Worm (Caenorhabditis elegans) whole organism, L3 larva: ENCODE data around the gene chil-13.

Experiments used
- ZK546.5 ChIP-seq: sonication (generic microtip); optimal IDR thresholded peaks from 2 replicates; lab custom pipeline; 2017; ENCODE audit warnings: missing biosample characterization, missing genetic modification characterization
- aly-2 ChIP-seq: fragments of 150-350 bp; optimal IDR thresholded peaks from 2 replicates; lab custom pipeline; 2014; ENCODE audit warnings: missing biosample characterization, missing genetic modification characterization
- ceh-16 ChIP-seq: sonication (generic microtip); optimal IDR thresholded peaks from 2 replicates; lab custom pipeline; 2017; ENCODE audit warnings: missing biosample characterization, missing genetic modification characterization
- ceh-82 ChIP-seq: fragments of 150-350 bp; optimal IDR thresholded peaks from 2 replicates; lab custom pipeline; 2014; ENCODE audit warnings: missing biosample characterization, missing genetic modification characterization
- daf-12 ChIP-seq: fragments of 150-350 bp; optimal IDR thresholded peaks from 2 replicates; lab custom pipeline; 2014; ENCODE audit warnings: missing biosample characterization, missing genetic modification reagents, missing genetic modification characterization
- egl-27 ChIP-seq: sonication (generic microtip); optimal IDR thresholded peaks from 4 replicates; lab custom pipeline; 2017; ENCODE audit warnings: missing biosample characterization, missing genetic modification reagents, missing genetic modification characterization
- egl-5 ChIP-seq: fragments of 150-350 bp; optimal IDR thresholded peaks from 2 replicates; lab custom pipeline; 2017; ENCODE audit warnings: missing biosample characterization, missing genetic modification reagents, missing genetic modification characterization, inconsistent platforms
- elt-2 ChIP-seq: sonication (generic microtip); optimal IDR thresholded peaks from 2 replicates; lab custom pipeline; 2016; ENCODE audit warnings: missing genetic modification reagents, mild to moderate bottlenecking, missing genetic modification characterization, missing compliant biosample characterization
- eor-1 ChIP-seq, 2 experiments: fragments of 150-350 bp; optimal IDR thresholded peaks; 2 replicates each; lab custom pipeline; 2014 to 2018; ENCODE audit warnings: missing biosample characterization in 2 of 2, missing genetic modification characterization in 2 of 2
- fkh-10 ChIP-seq: sonication (generic microtip); optimal IDR thresholded peaks from 2 replicates; lab custom pipeline; 2017; ENCODE audit warnings: missing biosample characterization, missing genetic modification reagents, missing genetic modification characterization
- fkh-2 ChIP-seq: fragments of 150-350 bp; optimal IDR thresholded peaks from 2 replicates; lab custom pipeline; 2014; ENCODE audit warnings: missing biosample characterization, missing genetic modification reagents, missing genetic modification characterization
- fos-1 ChIP-seq: fragments of 150-350 bp; optimal IDR thresholded peaks from 2 replicates; lab custom pipeline; 2014; ENCODE audit warnings: missing biosample characterization, missing genetic modification characterization
- jun-1 ChIP-seq: fragments of 150-350 bp; optimal IDR thresholded peaks from 2 replicates; lab custom pipeline; 2014; ENCODE audit warnings: missing biosample characterization, missing genetic modification reagents, missing genetic modification characterization
- lin-15B ChIP-seq: fragments of 150-350 bp; optimal IDR thresholded peaks from 2 replicates; lab custom pipeline; 2014; ENCODE audit warnings: missing biosample characterization, missing genetic modification characterization
- lin-39 ChIP-seq: fragments of 150-350 bp; optimal IDR thresholded peaks from 2 replicates; lab custom pipeline; 2018; ENCODE audit warnings: missing biosample characterization, missing genetic modification reagents, missing genetic modification characterization
- lsy-12 ChIP-seq: sonication (generic microtip); optimal IDR thresholded peaks from 2 replicates; lab custom pipeline; 2016; ENCODE audit warnings: mild to moderate bottlenecking, missing genetic modification characterization, missing compliant biosample characterization
- mdl-1 ChIP-seq: fragments of 150-350 bp; optimal IDR thresholded peaks from 2 replicates; lab custom pipeline; 2014; ENCODE audit warnings: missing biosample characterization, missing genetic modification characterization
- nfya-1 ChIP-seq: sonication (generic microtip); optimal IDR thresholded peaks from 2 replicates; lab custom pipeline; 2017; ENCODE audit warnings: missing genetic modification characterization, mild to moderate bottlenecking, missing compliant biosample characterization, antibody characterized with exemption, moderate library complexity; ENCODE audit not compliant: insufficient read depth
- nhr-11 ChIP-seq: fragments of 150-350 bp; optimal IDR thresholded peaks from 2 replicates; lab custom pipeline; 2014; ENCODE audit warnings: missing biosample characterization, missing genetic modification characterization
- nhr-23 ChIP-seq: fragments of 150-350 bp; optimal IDR thresholded peaks from 2 replicates; lab custom pipeline; 2014; ENCODE audit warnings: missing biosample characterization, missing genetic modification reagents, missing genetic modification characterization
- nhr-237 ChIP-seq: fragments of 150-350 bp; optimal IDR thresholded peaks from 2 replicates; lab custom pipeline; 2014; ENCODE audit warnings: missing biosample characterization, missing genetic modification characterization
- nhr-25 ChIP-seq: sonication (generic microtip); optimal IDR thresholded peaks from 2 replicates; lab custom pipeline; 2017; ENCODE audit warnings: missing biosample characterization, missing genetic modification characterization
- nhr-28 ChIP-seq: fragments of 150-350 bp; optimal IDR thresholded peaks from 2 replicates; lab custom pipeline; 2014; ENCODE audit warnings: missing biosample characterization, missing genetic modification characterization
- nhr-43 ChIP-seq: sonication (generic microtip); optimal IDR thresholded peaks from 2 replicates; lab custom pipeline; 2016; ENCODE audit warnings: mild to moderate bottlenecking, missing genetic modification characterization, missing compliant biosample characterization; ENCODE audit not compliant: poor library complexity, severe bottlenecking
- nhr-67 ChIP-seq: fragments of 150-350 bp; optimal IDR thresholded peaks from 2 replicates; lab custom pipeline; 2014; ENCODE audit warnings: missing biosample characterization, missing genetic modification characterization
- nhr-76 ChIP-seq: fragments of 150-350 bp; sonication (generic microtip); optimal IDR thresholded peaks from 5 replicates; lab custom pipeline; 2014; ENCODE audit warnings: missing biosample characterization, missing genetic modification characterization
- nhr-77 ChIP-seq: fragments of 150-350 bp; optimal IDR thresholded peaks from 2 replicates; lab custom pipeline; 2014; ENCODE audit warnings: missing biosample characterization, missing genetic modification characterization
- pha-4 ChIP-seq: fragments of 150-350 bp; optimal IDR thresholded peaks from 2 replicates; lab custom pipeline; 2014; ENCODE audit warnings: missing biosample characterization, missing genetic modification reagents, missing genetic modification characterization
- pqm-1 ChIP-seq: fragments of 150-350 bp; optimal IDR thresholded peaks from 2 replicates; lab custom pipeline; 2017; ENCODE audit warnings: missing biosample characterization, missing genetic modification characterization, inconsistent platforms
- sea-2 ChIP-seq: fragments of 150-350 bp; sonication (generic microtip); optimal IDR thresholded peaks from 4 replicates; lab custom pipeline; 2014; ENCODE audit warnings: missing biosample characterization, missing genetic modification reagents, missing genetic modification characterization
- skn-1 ChIP-seq: fragments of 150-350 bp; optimal IDR thresholded peaks from 2 replicates; lab custom pipeline; 2014; ENCODE audit warnings: missing biosample characterization, missing genetic modification characterization
- snpc-4 ChIP-seq: fragments of 150-350 bp; optimal IDR thresholded peaks from 2 replicates; lab custom pipeline; 2014; ENCODE audit warnings: missing biosample characterization, missing genetic modification characterization
- tbx-2 ChIP-seq: sonication (generic microtip); optimal IDR thresholded peaks from 2 replicates; lab custom pipeline; 2016; ENCODE audit warnings: mild to moderate bottlenecking, missing genetic modification characterization, missing compliant biosample characterization
- zag-1 ChIP-seq: fragments of 150-350 bp; optimal IDR thresholded peaks from 2 replicates; lab custom pipeline; 2014; ENCODE audit warnings: missing biosample characterization, missing genetic modification characterization
- ztf-11 ChIP-seq: fragments of 150-350 bp; optimal IDR thresholded peaks from 2 replicates; lab custom pipeline; 2014; ENCODE audit warnings: missing biosample characterization, missing genetic modification characterization
- ztf-4 ChIP-seq: fragments of 150-350 bp; optimal IDR thresholded peaks from 2 replicates; lab custom pipeline; 2014; ENCODE audit warnings: missing biosample characterization, missing genetic modification characterization

The chil-13 gene

ce11 chrII:9416381-9417276 is 21.5 kb downstream of the chil-13 start, which contains the start of the genes gss-1 and chch-3:
Gene gss-1, minus strand, starts transcription at chrII:9416431.
Gene chch-3, plus strand, starts transcription at chrII:9417013.
- TF ChIP-seq lin-39 (tag; lab: Kevin White, UChicago), result peak; percentile 55
- TF ChIP-seq snpc-4, result peak; percentile 64
- TF ChIP-seq elt-2 (tag; lab: Kevin White, UChicago), result peak; percentile 54
- peak; percentile 55 for TF ChIP-seq lin-15B (tag; lab: Kevin White, UChicago)
- no peak for TF ChIP-seq zag-1
- peak; percentile 40 for TF ChIP-seq nhr-43
- TF ChIP-seq pha-4 (tag; lab: Kevin White, UChicago), result peak; percentile 75
- peak; percentile 0 for TF ChIP-seq pqm-1
- TF ChIP-seq aly-2 (tag; lab: Kevin White, UChicago), result no peak
- peak; percentile 32 for TF ChIP-seq nhr-23 (tag; lab: Kevin White, UChicago)
- TF ChIP-seq nhr-28 (tag; lab: Kevin White, UChicago), result no peak
- no peak for TF ChIP-seq ztf-4 (tag; lab: Kevin White, UChicago)

ce11 chrII:9412086-9412608 is 26.0 kb downstream of the chil-13 start, which contains the start of gene arrd-3:
Gene arrd-3, plus strand, starts transcription at chrII:9412558.
- no peak for TF ChIP-seq zag-1
- TF ChIP-seq pqm-1, result peak; percentile 87
- TF ChIP-seq elt-2 (tag; lab: Kevin White, UChicago), result peak; percentile 73
- TF ChIP-seq nhr-11, result no peak

ce11 chrII:9411497-9411896 is 26.6 kb downstream of the chil-13 start, which contains the start of gene M176.9:
Gene M176.9, minus strand, starts transcription at chrII:9411597.
- TF ChIP-seq ZK546.5 (no peak), nhr-11 (no peak), egl-5 (tag; lab: Kevin White, UChicago) (no peak), nhr-77 (tag; lab: Kevin White, UChicago) (no peak), mdl-1 (tag; lab: Kevin White, UChicago) (no peak), tbx-2 (tag; lab: Kevin White, UChicago) (no peak), ceh-82 (tag; lab: Kevin White, UChicago) (no peak), skn-1 (tag; lab: Kevin White, UChicago) (no peak), nhr-237 (tag; lab: Kevin White, UChicago) (no peak), nhr-76 (tag; lab: Kevin White, UChicago) (no peak), ceh-16 (tag; lab: Kevin White, UChicago) (no peak), nhr-23 (tag; lab: Kevin White, UChicago) (no peak), snpc-4 (no peak), egl-27 (tag; lab: Kevin White, UChicago) (no peak)
- TF ChIP-seq, all 47 proteins: peak for 0

- TF ChIP-seq nfya-1 (tag; lab: Kevin White, UChicago) (no peak), ceh-82 (tag; lab: Kevin White, UChicago) (no peak), pqm-1 (no peak), fkh-10 (GFP tag; lab: Kevin White, UChicago) (no peak), tbx-2 (tag; lab: Kevin White, UChicago) (no peak), eor-1 (tag; optimal IDR thresholded peaks at IDR 0.05; lab: Kevin White, UChicago) (no peak), nhr-76 (tag; lab: Kevin White, UChicago) (no peak)
Measured at ce11 chrII:9407469-9407868, 30.7 kb downstream of the chil-13 start, which contains the start of gene arrd-2. Gene arrd-2, plus strand, starts transcription at chrII:9407769.

- TF ChIP-seq ceh-16 (tag; lab: Kevin White, UChicago) (no peak), jun-1 (tag; lab: Kevin White, UChicago) (no peak), lsy-12 (tag; lab: Kevin White, UChicago) (no peak), ceh-82 (tag; lab: Kevin White, UChicago) (no peak), fos-1 (tag; lab: Kevin White, UChicago) (no peak), nhr-25 (no peak), nhr-67 (tag; lab: Kevin White, UChicago) (no peak), fkh-2 (tag; lab: Kevin White, UChicago) (no peak), elt-2 (tag; lab: Kevin White, UChicago) (no peak), sea-2 (GFP tag; lab: Kevin White, UChicago) (no peak), skn-1 (tag; lab: Kevin White, UChicago) (no peak), egl-5 (tag; lab: Kevin White, UChicago) (no peak), daf-12 (tag; lab: Kevin White, UChicago) (no peak), aly-2 (tag; lab: Kevin White, UChicago) (no peak), zag-1 (no peak), ztf-11 (no peak)
Measured at ce11 chrII:9407020-9407419, 31.1 kb downstream of the chil-13 start, which contains the start of gene mpz-6. Gene mpz-6, minus strand, starts transcription at chrII:9407120.
